Fruit fly (Drosophila melanogaster): ENCODE data around the gene CG5026.

Gene CG5026

DNA sequence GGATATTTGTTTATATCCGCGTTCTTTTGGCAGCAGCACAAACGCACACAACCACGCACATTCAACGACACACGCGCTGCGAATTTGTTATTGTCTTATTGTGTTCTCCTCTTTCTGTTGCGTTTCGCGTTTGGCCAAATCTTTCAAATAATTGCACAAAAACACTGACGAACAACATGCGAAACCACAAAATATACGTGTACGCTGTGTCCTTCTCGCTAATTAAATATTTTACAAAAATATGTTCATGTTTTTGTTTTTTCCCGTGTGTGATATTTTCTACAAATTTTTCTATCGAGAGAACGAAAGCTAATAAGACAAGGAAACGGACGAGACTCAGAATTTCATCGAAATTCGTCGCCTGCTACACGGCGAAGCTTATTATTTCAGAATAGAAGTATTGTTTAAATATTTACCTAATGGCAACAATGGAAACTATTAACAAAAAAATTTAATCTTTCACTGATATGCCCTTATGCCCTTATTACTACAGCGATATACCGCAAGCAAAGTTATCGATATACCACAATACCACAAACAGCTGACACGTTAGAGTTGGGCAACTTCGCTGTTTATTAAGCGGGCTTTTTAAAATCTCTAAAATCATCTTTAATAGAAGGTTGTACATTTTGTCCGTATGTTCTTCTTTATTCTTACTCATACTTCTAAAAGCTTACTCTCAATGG is 14.2 kb upstream of the CG5026 start, which contains the start of the genes CG43783 and orb2 (continued):
- TF ChIP-seq Asciz (GFP tag; optimal IDR thresholded peaks at IDR 0.05) (no peak), ftz-f1 (GFP tag; optimal IDR thresholded peaks at IDR 0.05) (no peak), CG13894 (tag; optimal IDR thresholded peaks at IDR 0.05) (no peak), bigmax (GFP tag; optimal IDR thresholded peaks at IDR 0.05) (no peak), dmrt11E (tag; optimal IDR thresholded peaks at IDR 0.05) (no peak), Lim3 (GFP tag; IDR thresholded peaks at IDR 0.05) (no peak), caup (GFP tag; optimal IDR thresholded peaks at IDR 0.05; ENCODE audit: severe bottlenecking) (no peak), Sox100B (GFP tag; optimal IDR thresholded peaks at IDR 0.05) (no peak), emc (GFP tag; optimal IDR thresholded peaks at IDR 0.05) (no peak), pan (optimal IDR thresholded peaks at IDR 0.05) (no peak), pan (GFP tag; optimal IDR thresholded peaks at IDR 0.05 in 1 of 2, IDR thresholded peaks at IDR 0.05 in 1 of 2) (no peak), gem (tag; optimal IDR thresholded peaks at IDR 0.05) (no peak), Aef1 (GFP tag; IDR thresholded peaks at IDR 0.05) (no peak), gcm (GFP tag; optimal IDR thresholded peaks at IDR 0.05) (no peak), unc-4 (GFP tag; IDR thresholded peaks at IDR 0.05; ENCODE audit: partially characterized antibody) (peak; percentile 64), NFAT (GFP tag; IDR thresholded peaks at IDR 0.05) (no peak), D19B (GFP tag; optimal IDR thresholded peaks at IDR 0.05) (no peak), Taf1 (GFP tag; IDR thresholded peaks at IDR 0.05) (no peak), CG7839 (tag; optimal IDR thresholded peaks at IDR 0.05) (no peak), slbo (GFP tag; IDR thresholded peaks at IDR 0.05) (no peak), CG14860 (GFP tag; IDR thresholded peaks at IDR 0.05; ENCODE audit: partially characterized antibody) (peak; percentile 56; the same call in 2 of the 3 replicates), CG31388 (GFP tag; optimal IDR thresholded peaks at IDR 0.05) (no peak), Adf1 (GFP tag; IDR thresholded peaks at IDR 0.05) (no peak), jumu (GFP tag; optimal IDR thresholded peaks at IDR 0.05) (no peak), Trl (optimal IDR thresholded peaks at IDR 0.05) (no peak), Trl (GFP tag; optimal IDR thresholded peaks at IDR 0.05) (no peak), CG14014 (GFP tag; IDR thresholded peaks at IDR 0.05) (no peak), BEAF-32 (GFP tag; optimal IDR thresholded peaks at IDR 0.05) (peak; percentile 63), E2f1 (GFP tag; IDR thresholded peaks at IDR 0.05) (no peak), CG16863 (GFP tag; optimal IDR thresholded peaks at IDR 0.05) (no peak), NK7.1 (GFP tag; optimal IDR thresholded peaks at IDR 0.05) (no peak), wek (GFP tag; optimal IDR thresholded peaks at IDR 0.05) (peak; percentile 63), Sry-δ (GFP tag; optimal IDR thresholded peaks at IDR 0.05) (peak; percentile 71), CG18011 (GFP tag; optimal IDR thresholded peaks at IDR 0.05) (no peak), Ssrp (tag; optimal IDR thresholded peaks at IDR 0.05) (no peak), CG11093 (GFP tag; IDR thresholded peaks at IDR 0.05) (no peak), CG8765 (GFP tag; IDR thresholded peaks at IDR 0.05) (no peak), lmd (GFP tag; IDR thresholded peaks at IDR 0.05) (no peak), CG17612 (GFP tag; IDR thresholded peaks at IDR 0.05) (no peak), org-1 (GFP tag; optimal IDR thresholded peaks at IDR 0.05) (no peak), Kr (GFP tag; optimal IDR thresholded peaks at IDR 0.05) (no peak), CG9727 (GFP tag; optimal IDR thresholded peaks at IDR 0.05) (no peak), seq (GFP tag; IDR thresholded peaks at IDR 0.05) (no peak), her (GFP tag; optimal IDR thresholded peaks at IDR 0.05) (no peak), CG2120 (GFP tag; optimal IDR thresholded peaks at IDR 0.05) (no peak), CG17328 (GFP tag; IDR thresholded peaks at IDR 0.05) (no peak), Spps (tag; optimal IDR thresholded peaks at IDR 0.05) (no peak), Ets65A (GFP tag) (no peak), fu2 (GFP tag; optimal IDR thresholded peaks at IDR 0.05) (no peak), az2 (GFP tag; optimal IDR thresholded peaks at IDR 0.05) (no peak), CG17385 (GFP tag; optimal IDR thresholded peaks at IDR 0.05) (no peak), CG11560 (tag; IDR thresholded peaks at IDR 0.05) (no peak)
